Fruit fly (Drosophila melanogaster) whole organism, embryonic: Measurements from ENCODE around the gene CG32820.
A peak's percentile ranks its signal among the peaks of the same experiment; 100 is the strongest.

ENCODE experiments used
- ATbp ChIP-seq: fragments of 200-800 bp; sonication (Bioruptor generic); optimal IDR thresholded peaks from 2 replicates; lab custom pipeline; 2017; ENCODE audit warnings: missing biosample characterization, mild to moderate bottlenecking, missing genetic modification characterization, missing genetic modification reagents
- Abd-B ChIP-seq: fragments of 200-800 bp; sonication (Bioruptor generic); optimal IDR thresholded peaks from 2 replicates; lab custom pipeline; 2018; ENCODE audit warnings: missing biosample characterization, mild to moderate bottlenecking, missing genetic modification characterization, moderate library complexity
- Adf1 ChIP-seq: fragments of 200-800 bp; sonication (Bioruptor generic); IDR thresholded peaks from 2 replicates; pipeline ENCODE4 v1.3.6; 2022; ENCODE audit warnings: missing biosample characterization, missing genetic modification characterization
- CG11247 ChIP-seq: fragments of 200-800 bp; sonication (Bioruptor generic); IDR thresholded peaks from 2 replicates; pipeline ENCODE4 v1.3.6; 2022; ENCODE audit warnings: missing biosample characterization, missing genetic modification characterization
- CG12155 ChIP-seq: fragments of 200-800 bp; sonication (Bioruptor generic); optimal IDR thresholded peaks from 3 replicates; lab custom pipeline; 2016; ENCODE audit warnings: missing biosample characterization, missing genetic modification characterization
- CG12744 ChIP-seq: fragments of 200-800 bp; sonication (Bioruptor generic); optimal IDR thresholded peaks from 2 replicates; lab custom pipeline; 2016; ENCODE audit warnings: missing biosample characterization, missing genetic modification characterization
- CG1603 ChIP-seq: fragments of 200-800 bp; sonication (Bioruptor generic); optimal IDR thresholded peaks from 2 replicates; lab custom pipeline; 2019; ENCODE audit warnings: missing biosample characterization, mild to moderate bottlenecking, missing genetic modification characterization, moderate library complexity
- CG16813 ChIP-seq: fragments of 200-800 bp; sonication (Bioruptor generic); IDR thresholded peaks from 3 replicates; pipeline ENCODE4 v1.3.6; 2022; ENCODE audit warnings: missing biosample characterization, missing genetic modification characterization; ENCODE audit not compliant: partially characterized antibody
- CG17328 ChIP-seq: fragments of 200-800 bp; sonication (Bioruptor generic); IDR thresholded peaks from 2 replicates; pipeline ENCODE4 v1.3.6; 2022; ENCODE audit warnings: missing biosample characterization, missing genetic modification characterization
- CG17359 ChIP-seq: fragments of 200-800 bp; sonication (Bioruptor generic); optimal IDR thresholded peaks from 3 replicates; lab custom pipeline; 2018; ENCODE audit warnings: missing biosample characterization, mild to moderate bottlenecking, missing genetic modification characterization, moderate library complexity
- CG17361 ChIP-seq: fragments of 200-800 bp; sonication (Bioruptor generic); IDR thresholded peaks from 3 replicates; pipeline ENCODE4 v1.3.6; 2022; ENCODE audit warnings: missing biosample characterization, missing genetic modification characterization
- CG17612 ChIP-seq: fragments of 200-800 bp; sonication (Bioruptor generic); IDR thresholded peaks from 2 replicates; pipeline ENCODE4 v1.3.6; 2022; ENCODE audit warnings: missing biosample characterization, missing genetic modification characterization
- CG17829 ChIP-seq: fragments of 200-800 bp; optimal IDR thresholded peaks from 2 replicates; lab custom pipeline; 2019; ENCODE audit warnings: missing biosample characterization, mild to moderate bottlenecking, missing genetic modification characterization, moderate library complexity
- CG17912 ChIP-seq: fragments of 200-800 bp; sonication (Bioruptor generic); optimal IDR thresholded peaks from 2 replicates; lab custom pipeline; 2018; ENCODE audit warnings: missing biosample characterization, mild to moderate bottlenecking, missing genetic modification characterization
- CG18476 ChIP-seq: fragments of 200-800 bp; sonication (Bioruptor generic); optimal IDR thresholded peaks from 2 replicates; lab custom pipeline; 2016; ENCODE audit warnings: missing biosample characterization, mild to moderate bottlenecking, missing genetic modification characterization
- CG31388 ChIP-seq: fragments of 200-800 bp; sonication (Bioruptor generic); optimal IDR thresholded peaks from 2 replicates; lab custom pipeline; 2016; ENCODE audit warnings: missing biosample characterization, missing genetic modification characterization
- CG3163 ChIP-seq: fragments of 200-800 bp; sonication (Bioruptor generic); optimal IDR thresholded peaks from 3 replicates; lab custom pipeline; 2016; ENCODE audit warnings: missing biosample characterization, missing genetic modification characterization
- CG4282 ChIP-seq: fragments of 200-800 bp; sonication (Bioruptor generic); optimal IDR thresholded peaks from 2 replicates; lab custom pipeline; 2016; ENCODE audit warnings: missing biosample characterization, missing genetic modification characterization
- CG6791 ChIP-seq: fragments of 200-800 bp; sonication (Bioruptor generic); IDR thresholded peaks from 3 replicates; pipeline ENCODE4 v1.3.6; 2022; ENCODE audit warnings: missing biosample characterization, missing genetic modification characterization; ENCODE audit not compliant: partially characterized antibody
- CG6813 ChIP-seq: fragments of 200-800 bp; sonication (Bioruptor generic); optimal IDR thresholded peaks from 2 replicates; lab custom pipeline; 2017; ENCODE audit warnings: missing biosample characterization, missing genetic modification characterization, mild to moderate bottlenecking, moderate library complexity, missing genetic modification reagents
- CG7271 ChIP-seq: fragments of 200-800 bp; sonication (Bioruptor generic); optimal IDR thresholded peaks from 2 replicates; lab custom pipeline; 2018; ENCODE audit warnings: missing biosample characterization, mild to moderate bottlenecking, missing genetic modification characterization, moderate library complexity
- CG7987 ChIP-seq: fragments of 200-800 bp; sonication (Bioruptor generic); optimal IDR thresholded peaks from 2 replicates; lab custom pipeline; 2018; ENCODE audit warnings: missing biosample characterization, mild to moderate bottlenecking, missing genetic modification characterization, moderate library complexity
- Deaf1 ChIP-seq: fragments of 200-800 bp; optimal IDR thresholded peaks from 3 replicates; lab custom pipeline; 2019; ENCODE audit warnings: missing biosample characterization, mild to moderate bottlenecking, missing genetic modification characterization, moderate library complexity
- Ets65A ChIP-seq: fragments of 200-800 bp; sonication (Bioruptor generic); peaks from one replicate; lab custom pipeline; 2016; ENCODE audit warnings: missing biosample characterization, missing genetic modification characterization
- Fer1 ChIP-seq: fragments of 200-800 bp; sonication (Bioruptor generic); optimal IDR thresholded peaks from 2 replicates; lab custom pipeline; 2017; ENCODE audit warnings: missing biosample characterization, mild to moderate bottlenecking, missing genetic modification characterization
- HmgD ChIP-seq: fragments of 200-800 bp; sonication (Bioruptor generic); optimal IDR thresholded peaks from 3 replicates; lab custom pipeline; 2016; ENCODE audit warnings: missing biosample characterization, missing genetic modification characterization
- Kr ChIP-seq: fragments of 200-800 bp; sonication (Bioruptor generic); optimal IDR thresholded peaks from 2 replicates; lab custom pipeline; 2017; ENCODE audit warnings: missing biosample characterization, mild to moderate bottlenecking, missing genetic modification characterization
- Lim3 ChIP-seq: fragments of 200-800 bp; sonication (Bioruptor generic); IDR thresholded peaks from 2 replicates; pipeline ENCODE4 v1.3.6; 2022; ENCODE audit warnings: missing biosample characterization, missing genetic modification characterization
- Mes4 ChIP-seq: fragments of 200-800 bp; sonication (Bioruptor generic); optimal IDR thresholded peaks from 2 replicates; lab custom pipeline; 2016; ENCODE audit warnings: missing biosample characterization, missing genetic modification characterization
- Oaz ChIP-seq: fragments of 200-800 bp; sonication (Bioruptor generic); IDR thresholded peaks from 2 replicates; pipeline ENCODE4 v1.3.6; 2022; ENCODE audit warnings: missing biosample characterization, missing genetic modification characterization
- Poxn ChIP-seq: fragments of 200-800 bp; sonication (Bioruptor generic); IDR thresholded peaks from 2 replicates; pipeline ENCODE4 v1.3.6; 2022; ENCODE audit warnings: missing biosample characterization, missing genetic modification characterization
- Side ChIP-seq: fragments of 200-800 bp; sonication (Bioruptor generic); optimal IDR thresholded peaks from 2 replicates; lab custom pipeline; 2016; ENCODE audit warnings: missing biosample characterization, missing genetic modification characterization
- TFAM ChIP-seq: fragments of 200-800 bp; sonication (Bioruptor generic); optimal IDR thresholded peaks from 2 replicates; lab custom pipeline; 2017; ENCODE audit warnings: missing biosample characterization, missing genetic modification characterization, inconsistent platforms
- Tbp ChIP-seq: fragments of >200 bp; optimal IDR thresholded peaks from 2 replicates; lab custom pipeline; 2018; ENCODE audit warnings: missing biosample characterization, missing genetic modification characterization
- Usf ChIP-seq: fragments of 200-800 bp; sonication (Bioruptor generic); optimal IDR thresholded peaks from 2 replicates; lab custom pipeline; 2017; ENCODE audit warnings: missing genotype, missing biosample characterization, missing genetic modification characterization
- ab ChIP-seq: fragments of 200-800 bp; sonication (Bioruptor generic); optimal IDR thresholded peaks from 2 replicates; lab custom pipeline; 2016; ENCODE audit warnings: missing biosample characterization, missing genetic modification characterization
- caup ChIP-seq: fragments of 200-800 bp; sonication (Bioruptor generic); optimal IDR thresholded peaks from 3 replicates; lab custom pipeline; 2017; ENCODE audit warnings: missing biosample characterization, mild to moderate bottlenecking, missing genetic modification characterization, moderate library complexity; ENCODE audit not compliant: severe bottlenecking
- crol ChIP-seq: fragments of 200-800 bp; sonication (Bioruptor generic); IDR thresholded peaks from 2 replicates; pipeline ENCODE4 v1.3.6; 2022; ENCODE audit warnings: missing biosample characterization, missing genetic modification characterization
- dimm ChIP-seq: fragments of 200-800 bp; sonication (Bioruptor generic); IDR thresholded peaks from 2 replicates; pipeline ENCODE4 v1.3.6; 2022; ENCODE audit warnings: missing biosample characterization, missing genetic modification characterization
- gcm2 ChIP-seq: fragments of 200-800 bp; sonication (Bioruptor generic); optimal IDR thresholded peaks from 2 replicates; lab custom pipeline; 2016; ENCODE audit warnings: missing biosample characterization, missing genetic modification characterization
- gsb ChIP-seq: fragments of 200-800 bp; sonication (Bioruptor generic); IDR thresholded peaks from 2 replicates; pipeline ENCODE4 v1.3.6; 2022; ENCODE audit warnings: missing biosample characterization, missing genetic modification characterization
- oc ChIP-seq: fragments of 200-800 bp; sonication (Bioruptor generic); optimal IDR thresholded peaks from 2 replicates; lab custom pipeline; 2018; ENCODE audit warnings: missing biosample characterization, mild to moderate bottlenecking, missing genetic modification characterization, moderate library complexity
- row ChIP-seq: fragments of 200-800 bp; sonication (Bioruptor generic); IDR thresholded peaks from 3 replicates; pipeline ENCODE4 v1.3.6; 2022; ENCODE audit warnings: missing biosample characterization, missing genetic modification characterization
- sc ChIP-seq, 3 experiments: fragments of >200 bp in 2 of 3; fragments of 200-800 bp in 1 of 3; sonication (Bioruptor generic) in 1 of 3; optimal IDR thresholded peaks; 2 replicates in 2 of 3; 3 replicates in 1 of 3; lab custom pipeline; 2017; ENCODE audit warnings: mild to moderate bottlenecking in 1 of 3, missing biosample characterization in 1 of 3, missing genetic modification characterization in 1 of 3, missing genetic modification reagents in 1 of 3
- scrt ChIP-seq: fragments of 200-800 bp; sonication (Bioruptor generic); optimal IDR thresholded peaks from 2 replicates; lab custom pipeline; 2018; ENCODE audit warnings: missing biosample characterization, mild to moderate bottlenecking, missing genetic modification characterization, moderate library complexity
- seq ChIP-seq: fragments of 200-800 bp; sonication (Bioruptor generic); IDR thresholded peaks from 2 replicates; pipeline ENCODE4 v1.3.6; 2022; ENCODE audit warnings: missing biosample characterization, missing genetic modification characterization
- trem ChIP-seq: fragments of 200-800 bp; optimal IDR thresholded peaks from 3 replicates; lab custom pipeline; 2019; ENCODE audit warnings: missing biosample characterization, mild to moderate bottlenecking, missing genetic modification characterization, moderate library complexity
- twi ChIP-seq: fragments of 200-800 bp; optimal IDR thresholded peaks from 2 replicates; lab custom pipeline; 2019; ENCODE audit warnings: missing biosample characterization, mild to moderate bottlenecking, missing genetic modification characterization, moderate library complexity
- tx ChIP-seq: fragments of 200-800 bp; sonication (Bioruptor generic); optimal IDR thresholded peaks from 2 replicates; lab custom pipeline; 2016; ENCODE audit warnings: missing biosample characterization, missing genetic modification characterization
- zen ChIP-seq: fragments of 200-800 bp; sonication (Bioruptor generic); optimal IDR thresholded peaks from 3 replicates; lab custom pipeline; 2018; ENCODE audit warnings: missing biosample characterization, mild to moderate bottlenecking, missing genetic modification characterization, moderate library complexity

CG32820 gene

DNA sequence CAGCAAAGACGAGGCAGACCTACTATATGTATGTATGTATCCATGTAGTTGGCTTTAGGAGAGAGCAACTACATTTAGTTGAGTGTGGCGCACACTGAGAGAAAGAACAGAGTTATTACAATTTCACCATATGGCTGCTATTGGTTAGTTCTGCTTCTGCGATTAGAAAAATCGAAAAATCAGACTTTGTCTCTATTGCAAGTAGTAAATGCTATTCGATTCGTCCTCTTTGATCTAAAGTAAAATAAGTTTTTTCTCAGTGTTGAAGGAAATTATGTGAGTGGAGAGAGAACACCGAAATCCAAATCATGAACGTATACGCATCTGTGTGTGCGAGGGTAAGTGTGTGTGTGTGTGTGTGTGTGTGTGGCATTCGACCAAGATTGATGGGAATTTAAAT is 21.1 kb downstream of the CG32820 start (continued):
- TF ChIP-seq Fer1 (GFP tag; lab: Kevin White, UChicago): peak; percentile 53
- peak; percentile 58 for TF ChIP-seq Deaf1
- TF ChIP-seq CG17361 (GFP tag; lab: Robert Waterston, UW): peak; percentile 91
- 0 out of 2 replicates have a peak, but pooled peaks have one; percentile 20 for TF ChIP-seq dimm (GFP tag; lab: Robert Waterston, UW)
- TF ChIP-seq gsb: no peak
- no peak for TF ChIP-seq sc (optimal IDR thresholded peaks at IDR 0.05; lab: Kevin White, UChicago)
- peak; percentile 84 for TF ChIP-seq sc (GFP tag; optimal IDR thresholded peaks at IDR 0.05; lab: Kevin White, UChicago)
- peak; percentile 95 for TF ChIP-seq CG1603
- TF ChIP-seq ab (GFP tag; lab: Kevin White, UChicago): peak; percentile 39
- no peak for TF ChIP-seq gcm2
- TF ChIP-seq CG31388 (GFP tag; lab: Kevin White, UChicago): peak; percentile 65
- TF ChIP-seq CG17829 (tag; lab: Kevin White, UChicago): peak; percentile 93
- peak; percentile 66 for TF ChIP-seq oc
- TF ChIP-seq CG4282: no peak
- TF ChIP-seq Abd-B (GFP tag; lab: Kevin White, UChicago): peak; percentile 82
- peak; percentile 60 for TF ChIP-seq caup (GFP tag; lab: Kevin White, UChicago)
- peak; percentile 63 for TF ChIP-seq CG12744
- TF ChIP-seq CG17328 (GFP tag; lab: Robert Waterston, UW): peak; percentile 82
- peak; percentile 79 for TF ChIP-seq CG6813 (GFP tag; lab: Kevin White, UChicago)
- 0 out of 2 replicates have a peak, but pooled peaks have one; percentile 26 for TF ChIP-seq Oaz (GFP tag; lab: Robert Waterston, UW)
- peak; percentile 59 for TF ChIP-seq CG3163 (GFP tag; lab: Kevin White, UChicago)
- TF ChIP-seq CG17912: peak; percentile 19
- TF ChIP-seq CG12155 (GFP tag; lab: Kevin White, UChicago): peak; percentile 64
- peak; percentile 57; the same call in 1 of the 2 replicates for TF ChIP-seq Lim3
- TF ChIP-seq Usf (GFP tag; lab: Kevin White, UChicago): peak; percentile 65
- peak; percentile 59 for TF ChIP-seq TFAM (GFP tag; lab: Kevin White, UChicago)
- peak; percentile 73 for TF ChIP-seq Side (GFP tag; lab: Kevin White, UChicago)
- TF ChIP-seq row (GFP tag; lab: Robert Waterston, UW): peak; percentile 85
- TF ChIP-seq CG16813 (GFP tag; lab: Robert Waterston, UW): no peak
- TF ChIP-seq CG17359 (tag; lab: Kevin White, UChicago): peak; percentile 86
- peak; percentile 84 for TF ChIP-seq Mes4 (GFP tag; lab: Kevin White, UChicago)
- peak; percentile 44 for TF ChIP-seq CG7271 (tag; lab: Kevin White, UChicago)
- TF ChIP-seq CG7987 (GFP tag; lab: Kevin White, UChicago): peak; percentile 41
- TF ChIP-seq CG6791 (GFP tag; lab: Robert Waterston, UW): no peak
- peak; percentile 86 for TF ChIP-seq trem (tag; lab: Kevin White, UChicago)
- TF ChIP-seq scrt (GFP tag; lab: Kevin White, UChicago): peak; percentile 53
- TF ChIP-seq CG11247 (GFP tag; lab: Robert Waterston, UW): peak; percentile 73
- peak; percentile 94 for TF ChIP-seq zen (tag; lab: Kevin White, UChicago)
- TF ChIP-seq Poxn (GFP tag; lab: Robert Waterston, UW): no peak
- TF ChIP-seq tx (GFP tag; lab: Kevin White, UChicago): peak; percentile 76
- no peak for TF ChIP-seq crol (GFP tag; lab: Robert Waterston, UW)
- TF ChIP-seq Tbp (GFP tag; lab: Kevin White, UChicago): no peak
- TF ChIP-seq Ets65A: peak; percentile 98
- TF ChIP-seq Kr (GFP tag; lab: Kevin White, UChicago): no peak
- TF ChIP-seq CG17612: peak; percentile 48; the same call in 1 of the 2 replicates
- TF ChIP-seq CG18476 (GFP tag; lab: Kevin White, UChicago): peak; percentile 67
- TF ChIP-seq seq (GFP tag; lab: Robert Waterston, UW): 0 out of 2 replicates have a peak, but pooled peaks have one; percentile 40
- TF ChIP-seq Adf1 (GFP tag; lab: Robert Waterston, UW): no peak
- TF ChIP-seq HmgD (GFP tag; lab: Kevin White, UChicago): peak; percentile 54
- TF ChIP-seq twi (tag; lab: Kevin White, UChicago): peak; percentile 71
- peak; percentile 77 for TF ChIP-seq ATbp
